4 worm cellular contexts compared by ENCODE assay signal in genomic region chrIV:14885584-14885983, ce11.
TF ChIP-seq lines count a peak whose summit lies in the region.

No protein-coding gene starts in this region.

TF ChIP-seq in whole organism, L1 larva, 84 proteins besides CTCF, POLR2A, EP300 and RAD21:
- no peak for TF ChIP-seq mef-2 (tag; optimal IDR thresholded peaks at IDR 0.05; lab: Kevin White, UChicago)
- peak; percentile 41 for TF ChIP-seq pqm-1 (tag; optimal IDR thresholded peaks at IDR 0.05; lab: Kevin White, UChicago)
- TF ChIP-seq ama-1 (optimal IDR thresholded peaks at IDR 0.05; lab: Kevin White, UChicago), result no peak
- no peak for TF ChIP-seq fos-1 (tag; optimal IDR thresholded peaks at IDR 0.05; lab: Kevin White, UChicago)
- TF ChIP-seq elt-2 (tag; optimal IDR thresholded peaks at IDR 0.05; lab: Kevin White, UChicago), result peak; percentile 36

TF ChIP-seq in whole organism, L3 larva, 47 proteins besides CTCF, POLR2A, EP300 and RAD21:
- peak; percentile 5 for TF ChIP-seq pqm-1 (tag; optimal IDR thresholded peaks at IDR 0.05; lab: Kevin White, UChicago)
- TF ChIP-seq tbx-2 (tag; optimal IDR thresholded peaks at IDR 0.05; lab: Kevin White, UChicago), result no peak
- TF ChIP-seq ZK546.5 (tag; optimal IDR thresholded peaks at IDR 0.05; lab: Kevin White, UChicago), result no peak
- no peak for TF ChIP-seq unc-62 (GFP tag; optimal IDR thresholded peaks at IDR 0.05; lab: Kevin White, UChicago)
- TF ChIP-seq elt-2 (tag; optimal IDR thresholded peaks at IDR 0.05; lab: Kevin White, UChicago), result peak; percentile 60
TF ChIP-seq in whole organism, L3 larva: peak in this region for 2.

TF ChIP-seq in whole organism, L4 larva, 104 proteins besides CTCF, POLR2A, EP300 and RAD21:
- no peak for TF ChIP-seq dmd-8 (GFP tag; IDR thresholded peaks at IDR 0.05; lab: Robert Waterston, UW)
- no peak for TF ChIP-seq nhr-102 (tag; optimal IDR thresholded peaks at IDR 0.05; lab: Kevin White, UChicago)
- no peak for TF ChIP-seq nhr-25 (tag; optimal IDR thresholded peaks at IDR 0.05; lab: Kevin White, UChicago; ENCODE audit: borderline replicate concordance, insufficient read depth)
- no peak for TF ChIP-seq fos-1 (tag; optimal IDR thresholded peaks at IDR 0.05; lab: Kevin White, UChicago)
- TF ChIP-seq hlh-11 (tag; optimal IDR thresholded peaks at IDR 0.05; lab: Kevin White, UChicago), result peak; percentile 28
- TF ChIP-seq dve-1 (tag; optimal IDR thresholded peaks at IDR 0.05; lab: Kevin White, UChicago; ENCODE audit: insufficient read depth), result peak; percentile 16
- no peak for TF ChIP-seq unc-39 (tag; optimal IDR thresholded peaks at IDR 0.05; lab: Kevin White, UChicago)
- no peak for TF ChIP-seq daf-16 (GFP tag; optimal IDR thresholded peaks at IDR 0.05; lab: Kevin White, UChicago)
- peak; percentile 56 for TF ChIP-seq daf-16 (tag; optimal IDR thresholded peaks at IDR 0.05; lab: Kevin White, UChicago)
- TF ChIP-seq ceh-44 (GFP tag; IDR thresholded peaks at IDR 0.05; lab: Robert Waterston, UW), result no peak
- TF ChIP-seq nhr-76 (tag; optimal IDR thresholded peaks at IDR 0.05; lab: Kevin White, UChicago), result no peak
- TF ChIP-seq jun-1 (tag; optimal IDR thresholded peaks at IDR 0.05; lab: Kevin White, UChicago), result no peak
- TF ChIP-seq madf-9 (GFP tag; conservative IDR thresholded peaks at IDR 0.05; lab: Robert Waterston, UW), result no peak
- peak; percentile 30 for TF ChIP-seq nhr-28 (tag; optimal IDR thresholded peaks at IDR 0.05; lab: Kevin White, UChicago)
- TF ChIP-seq zfp-2 (tag; optimal IDR thresholded peaks at IDR 0.05; lab: Kevin White, UChicago), result no peak
- no peak for TF ChIP-seq php-3 (GFP tag; IDR thresholded peaks at IDR 0.05; lab: Robert Waterston, UW)
- TF ChIP-seq saeg-2 (GFP tag; IDR thresholded peaks at IDR 0.05; lab: Robert Waterston, UW), result no peak
- no peak for TF ChIP-seq F49E8.2 (tag; optimal IDR thresholded peaks at IDR 0.05; lab: Kevin White, UChicago; ENCODE audit: borderline replicate concordance)
- no peak for TF ChIP-seq T26A8.4 (GFP tag; IDR thresholded peaks at IDR 0.05; lab: Robert Waterston, UW)
- TF ChIP-seq F44E2.7 (GFP tag; IDR thresholded peaks at IDR 0.05; lab: Robert Waterston, UW), result no peak
- TF ChIP-seq ZK546.5 (tag; optimal IDR thresholded peaks at IDR 0.05; lab: Kevin White, UChicago), result no peak
- TF ChIP-seq pqm-1 (tag; optimal IDR thresholded peaks at IDR 0.05; lab: Kevin White, UChicago), result peak; percentile 30
- TF ChIP-seq F26F4.8 (GFP tag; conservative IDR thresholded peaks at IDR 0.05; lab: Robert Waterston, UW), result no peak
- no peak for TF ChIP-seq ceh-82 (tag; optimal IDR thresholded peaks at IDR 0.05; lab: Kevin White, UChicago)
- TF ChIP-seq pha-4 (GFP tag; IDR thresholded peaks at IDR 0.05; lab: Robert Waterston, UW), result no peak
- no peak for TF ChIP-seq pha-4 (tag; optimal IDR thresholded peaks at IDR 0.05; lab: Kevin White, UChicago)
- TF ChIP-seq nhr-6 (tag; optimal IDR thresholded peaks at IDR 0.05; lab: Kevin White, UChicago), result no peak
- no peak for TF ChIP-seq nhr-41 (GFP tag; IDR thresholded peaks at IDR 0.05; lab: Robert Waterston, UW)
- 0 out of 2 replicates have a peak, but pooled peaks have one; percentile 8 for TF ChIP-seq dmd-6 (GFP tag; IDR thresholded peaks at IDR 0.05; lab: Robert Waterston, UW)
- no peak for TF ChIP-seq hlh-30 (tag; optimal IDR thresholded peaks at IDR 0.05; lab: Kevin White, UChicago; ENCODE audit: insufficient read depth)
- no peak for TF ChIP-seq arid-1 (GFP tag; conservative IDR thresholded peaks at IDR 0.05; lab: Robert Waterston, UW)

TF ChIP-seq in whole organism, young adult, 124 proteins besides CTCF, POLR2A, EP300 and RAD21:
- TF ChIP-seq snpc-1.1 (tag; optimal IDR thresholded peaks at IDR 0.05; lab: Kevin White, UChicago; ENCODE audit: insufficient read depth), result no peak
- peak; percentile 69 for TF ChIP-seq nhr-80 (tag; optimal IDR thresholded peaks at IDR 0.05; lab: Kevin White, UChicago)
